Fruit fly (Drosophila melanogaster): ENCODE results near the gene Cht11.
A peak's percentile ranks its signal among the peaks of the same experiment; 100 is the strongest.

dm6 chrX:6861523-6862077 is 12.3 kb upstream of the Cht11 start:
- TF ChIP-seq CG11617 (GFP tag; optimal IDR thresholded peaks at IDR 0.05), result peak; percentile 64
- TF ChIP-seq toe (GFP tag; optimal IDR thresholded peaks at IDR 0.05), result no peak
- peak; percentile 69 for TF ChIP-seq CG12768 (GFP tag; optimal IDR thresholded peaks at IDR 0.05)
- TF ChIP-seq Clk (GFP tag; optimal IDR thresholded peaks at IDR 0.05), result peak; percentile 30
- peak; percentile 81 for TF ChIP-seq cic (GFP tag; optimal IDR thresholded peaks at IDR 0.05)
- TF ChIP-seq cnc (optimal IDR thresholded peaks at IDR 0.05), result no peak
- TF ChIP-seq CG7045 (GFP tag; optimal IDR thresholded peaks at IDR 0.05), result peak; percentile 71
- peak; percentile 82 for TF ChIP-seq pad (GFP tag; optimal IDR thresholded peaks at IDR 0.05)
- no peak for TF ChIP-seq Crg-1 (GFP tag; optimal IDR thresholded peaks at IDR 0.05)
- TF ChIP-seq CG14711 (tag; optimal IDR thresholded peaks at IDR 0.05), result peak; percentile 86
- TF ChIP-seq bab1 (GFP tag; optimal IDR thresholded peaks at IDR 0.05), result peak; percentile 92
- peak; percentile 56 for TF ChIP-seq Mnt (GFP tag; optimal IDR thresholded peaks at IDR 0.05)
- peak; percentile 56 for TF ChIP-seq CG1620 (GFP tag; optimal IDR thresholded peaks at IDR 0.05)
- peak; percentile 30 for TF ChIP-seq ovo (GFP tag; optimal IDR thresholded peaks at IDR 0.05)

Data from whole organism, adult.